Fruit fly (Drosophila melanogaster) whole organism, embryonic: ENCODE results near the gene mib1.

Experiments
- CG11398 ChIP-seq: fragments of 200-800 bp; sonication (Bioruptor generic); optimal IDR thresholded peaks from 2 replicates; lab custom pipeline; 2016; ENCODE audit warnings: missing biosample characterization, missing genetic modification characterization
- CG11723 ChIP-seq: fragments of 200-800 bp; sonication (Bioruptor generic); optimal IDR thresholded peaks from 2 replicates; lab custom pipeline; 2017; ENCODE audit warnings: missing biosample characterization, mild to moderate bottlenecking, missing genetic modification characterization
- CG12219 ChIP-seq: fragments of 200-800 bp; sonication (Bioruptor generic); optimal IDR thresholded peaks from 3 replicates; lab custom pipeline; 2018; ENCODE audit warnings: missing biosample characterization, mild to moderate bottlenecking, missing genetic modification characterization
- CG12659 ChIP-seq: fragments of 200-800 bp; sonication (Bioruptor generic); optimal IDR thresholded peaks from 3 replicates; lab custom pipeline; 2017; ENCODE audit warnings: mild to moderate bottlenecking, missing biosample characterization, missing genetic modification reagents, missing genetic modification characterization
- CG14710 ChIP-seq: fragments of 200-800 bp; sonication (Bioruptor generic); optimal IDR thresholded peaks from 3 replicates; lab custom pipeline; 2019; ENCODE audit warnings: missing biosample characterization, mild to moderate bottlenecking, missing genetic modification characterization, moderate library complexity
- CG15514 ChIP-seq: fragments of 200-800 bp; sonication (Bioruptor generic); optimal IDR thresholded peaks from 3 replicates; lab custom pipeline; 2017; ENCODE audit warnings: missing biosample characterization, missing genetic modification characterization, mild to moderate bottlenecking, moderate library complexity, missing genetic modification reagents
- CG16779 ChIP-seq: fragments of 200-800 bp; sonication (Bioruptor generic); IDR thresholded peaks from 2 replicates; pipeline ENCODE4 v1.3.6; 2022; ENCODE audit warnings: missing biosample characterization, missing genetic modification characterization
- CG17385 ChIP-seq: fragments of 200-800 bp; sonication (Bioruptor generic); optimal IDR thresholded peaks from 3 replicates; lab custom pipeline; 2018; ENCODE audit warnings: missing biosample characterization, mild to moderate bottlenecking, missing genetic modification characterization
- CG2116 ChIP-seq: fragments of 200-800 bp; sonication (Bioruptor generic); optimal IDR thresholded peaks from 3 replicates; lab custom pipeline; 2018; ENCODE audit warnings: missing biosample characterization, mild to moderate bottlenecking, missing genetic modification characterization
- CG31365 ChIP-seq: fragments of 200-800 bp; sonication (Bioruptor generic); optimal IDR thresholded peaks from 2 replicates; lab custom pipeline; 2018; ENCODE audit warnings: missing biosample characterization, mild to moderate bottlenecking, missing genetic modification characterization
- CG7745 ChIP-seq: fragments of 200-800 bp; sonication (Bioruptor generic); optimal IDR thresholded peaks from 2 replicates; lab custom pipeline; 2018; ENCODE audit warnings: missing biosample characterization, mild to moderate bottlenecking, missing genetic modification characterization, moderate library complexity
- CG7839 ChIP-seq: fragments of 200-800 bp; sonication (Bioruptor generic); optimal IDR thresholded peaks from 3 replicates; lab custom pipeline; 2018; ENCODE audit warnings: missing biosample characterization, mild to moderate bottlenecking, missing genetic modification characterization, moderate library complexity
- CG8388 ChIP-seq: fragments of 200-800 bp; sonication (Bioruptor generic); optimal IDR thresholded peaks from 2 replicates; lab custom pipeline; 2019; ENCODE audit warnings: missing biosample characterization, mild to moderate bottlenecking, missing genetic modification characterization, moderate library complexity
- CG9727 ChIP-seq: fragments of 200-800 bp; sonication (Bioruptor generic); optimal IDR thresholded peaks from 3 replicates; lab custom pipeline; 2017; ENCODE audit warnings: missing biosample characterization, mild to moderate bottlenecking, missing genetic modification characterization
- CrebB ChIP-seq: fragments of 200-800 bp; sonication (Bioruptor generic); optimal IDR thresholded peaks from 3 replicates; lab custom pipeline; 2018; ENCODE audit warnings: missing biosample characterization, mild to moderate bottlenecking, missing genetic modification characterization
- Dfd ChIP-seq, 2 experiments: fragments of >200 bp; optimal IDR thresholded peaks; 2 replicates each; lab custom pipeline; 2017; ENCODE audit warnings: missing biosample characterization in 2 of 2, missing genetic modification characterization in 2 of 2
- Dip2 ChIP-seq: fragments of 200-800 bp; sonication (Bioruptor generic); IDR thresholded peaks from 2 replicates; pipeline ENCODE4 v1.3.6; 2022; ENCODE audit warnings: missing biosample characterization, missing genetic modification characterization
- Fer2 ChIP-seq: fragments of 200-800 bp; sonication (Bioruptor generic); optimal IDR thresholded peaks from 2 replicates; lab custom pipeline; 2018; ENCODE audit warnings: missing biosample characterization, mild to moderate bottlenecking, missing genetic modification characterization, moderate library complexity
- Hr78 ChIP-seq, 2 experiments: fragments of 200-800 bp in 1 of 2; fragments of >200 bp in 1 of 2; sonication (Bioruptor generic) in 1 of 2; optimal IDR thresholded peaks; 2 replicates each; lab custom pipeline; 2017 to 2019; ENCODE audit warnings: missing biosample characterization in 2 of 2, missing genetic modification characterization in 2 of 2, mild to moderate bottlenecking in 1 of 2, moderate library complexity in 1 of 2
- Lim3 ChIP-seq: fragments of 200-800 bp; sonication (Bioruptor generic); IDR thresholded peaks from 2 replicates; pipeline ENCODE4 v1.3.6; 2022; ENCODE audit warnings: missing biosample characterization, missing genetic modification characterization
- Meics ChIP-seq: fragments of 200-800 bp; sonication (Bioruptor generic); optimal IDR thresholded peaks from 2 replicates; lab custom pipeline; 2017; ENCODE audit warnings: missing biosample characterization, mild to moderate bottlenecking, missing genetic modification characterization
- Oli ChIP-seq: fragments of 200-800 bp; sonication (Bioruptor generic); optimal IDR thresholded peaks from 2 replicates; lab custom pipeline; 2018; ENCODE audit warnings: missing biosample characterization, mild to moderate bottlenecking, missing genetic modification characterization, moderate library complexity
- Tbp ChIP-seq: fragments of >200 bp; optimal IDR thresholded peaks from 2 replicates; lab custom pipeline; 2018; ENCODE audit warnings: missing biosample characterization, missing genetic modification characterization
- YL-1 ChIP-seq: fragments of 200-800 bp; sonication (Bioruptor generic); optimal IDR thresholded peaks from 3 replicates; lab custom pipeline; 2017; ENCODE audit warnings: missing biosample characterization, mild to moderate bottlenecking, missing genetic modification characterization
- ab ChIP-seq: fragments of 200-800 bp; sonication (Bioruptor generic); optimal IDR thresholded peaks from 2 replicates; lab custom pipeline; 2016; ENCODE audit warnings: missing biosample characterization, missing genetic modification characterization
- chm ChIP-seq: fragments of 200-800 bp; sonication (Bioruptor generic); IDR thresholded peaks from 2 replicates; pipeline ENCODE4 v1.3.6; 2022; ENCODE audit warnings: missing biosample characterization, missing genetic modification characterization
- crc ChIP-seq: fragments of 200-800 bp; sonication (Bioruptor generic); optimal IDR thresholded peaks from 2 replicates; lab custom pipeline; 2016; ENCODE audit warnings: missing biosample characterization, missing genetic modification characterization
- dysf ChIP-seq: fragments of 200-800 bp; sonication (Bioruptor generic); IDR thresholded peaks from 3 replicates; pipeline ENCODE4 v1.3.6; 2022; ENCODE audit warnings: missing biosample characterization, missing genetic modification characterization
- eyg ChIP-seq: fragments of 200-800 bp; sonication (Bioruptor generic); optimal IDR thresholded peaks from 3 replicates; lab custom pipeline; 2016; ENCODE audit warnings: missing biosample characterization, missing genetic modification characterization
- fu2 ChIP-seq: fragments of 200-800 bp; sonication (Bioruptor generic); optimal IDR thresholded peaks from 2 replicates; lab custom pipeline; 2016; ENCODE audit warnings: missing biosample characterization, missing genetic modification characterization
- gem ChIP-seq: fragments of 200-800 bp; sonication (Bioruptor generic); optimal IDR thresholded peaks from 2 replicates; lab custom pipeline; 2019; ENCODE audit warnings: missing biosample characterization, mild to moderate bottlenecking, missing genetic modification characterization, moderate library complexity
- gfzf ChIP-seq: fragments of 200-800 bp; sonication (Bioruptor generic); optimal IDR thresholded peaks from 2 replicates; lab custom pipeline; 2016; ENCODE audit warnings: missing biosample characterization, mild to moderate bottlenecking, missing genetic modification characterization, moderate library complexity
- jigr1 ChIP-seq: fragments of 200-800 bp; sonication (Bioruptor generic); IDR thresholded peaks from 3 replicates; pipeline ENCODE4 v1.3.6; 2022; ENCODE audit warnings: missing biosample characterization, missing genetic modification characterization
- jing ChIP-seq: fragments of 200-800 bp; sonication (Bioruptor generic); optimal IDR thresholded peaks from 2 replicates; lab custom pipeline; 2018; ENCODE audit warnings: missing biosample characterization, mild to moderate bottlenecking, missing genetic modification characterization
- ken ChIP-seq: fragments of 200-800 bp; sonication (Bioruptor generic); IDR thresholded peaks from 3 replicates; pipeline ENCODE4 v1.3.6; 2022; ENCODE audit warnings: missing biosample characterization, missing genetic modification characterization
- mirr ChIP-seq: fragments of 200-800 bp; sonication (Bioruptor generic); optimal IDR thresholded peaks from 3 replicates; lab custom pipeline; 2018; ENCODE audit warnings: missing biosample characterization, mild to moderate bottlenecking, missing genetic modification characterization
- nerfin-2 ChIP-seq: fragments of 200-800 bp; sonication (Bioruptor generic); IDR thresholded peaks from 2 replicates; pipeline ENCODE4 v1.3.6; 2022; ENCODE audit warnings: missing biosample characterization, missing genetic modification characterization; ENCODE audit not compliant: partially characterized antibody
- oc ChIP-seq: fragments of 200-800 bp; sonication (Bioruptor generic); optimal IDR thresholded peaks from 2 replicates; lab custom pipeline; 2018; ENCODE audit warnings: missing biosample characterization, mild to moderate bottlenecking, missing genetic modification characterization, moderate library complexity
- otp ChIP-seq: fragments of 200-800 bp; sonication (Bioruptor generic); IDR thresholded peaks from 3 replicates; pipeline ENCODE4, ENCODE4 v1.3.6; 2022; ENCODE audit warnings: missing biosample characterization, missing genetic modification characterization
- phol ChIP-seq: fragments of 200-800 bp; sonication (Bioruptor generic); optimal IDR thresholded peaks from 3 replicates; lab custom pipeline; 2018; ENCODE audit warnings: missing biosample characterization, mild to moderate bottlenecking, missing genetic modification characterization, moderate library complexity
- pros ChIP-seq: fragments of 200-800 bp; sonication (Bioruptor generic); optimal IDR thresholded peaks from 3 replicates; lab custom pipeline; 2019; ENCODE audit warnings: missing biosample characterization, mild to moderate bottlenecking, missing genetic modification characterization, moderate library complexity
- ranshi ChIP-seq: fragments of 200-800 bp; sonication (Bioruptor generic); IDR thresholded peaks from 2 replicates; pipeline ENCODE4 v1.3.6; 2022; ENCODE audit warnings: missing biosample characterization, missing genetic modification characterization
- scrt ChIP-seq: fragments of 200-800 bp; sonication (Bioruptor generic); optimal IDR thresholded peaks from 2 replicates; lab custom pipeline; 2018; ENCODE audit warnings: missing biosample characterization, mild to moderate bottlenecking, missing genetic modification characterization, moderate library complexity
- shn ChIP-seq: fragments of 200-800 bp; sonication (Bioruptor generic); optimal IDR thresholded peaks from 3 replicates; lab custom pipeline; 2016; ENCODE audit warnings: missing biosample characterization, missing genetic modification characterization
- slp2 ChIP-seq: fragments of 200-800 bp; sonication (Bioruptor generic); optimal IDR thresholded peaks from 2 replicates; lab custom pipeline; 2016; ENCODE audit warnings: missing biosample characterization, missing genetic modification characterization
- so ChIP-seq: fragments of 200-800 bp; sonication (Bioruptor generic); IDR thresholded peaks from 3 replicates; pipeline ENCODE4 v1.3.6; 2022; ENCODE audit warnings: missing biosample characterization, missing genetic modification characterization
- tna ChIP-seq: fragments of 200-800 bp; sonication (Bioruptor generic); IDR thresholded peaks from 2 replicates; pipeline ENCODE4 v1.3.6; 2022; ENCODE audit warnings: missing biosample characterization, missing genetic modification characterization; ENCODE audit not compliant: partially characterized antibody
- trem ChIP-seq: fragments of 200-800 bp; optimal IDR thresholded peaks from 3 replicates; lab custom pipeline; 2019; ENCODE audit warnings: missing biosample characterization, mild to moderate bottlenecking, missing genetic modification characterization, moderate library complexity
- trh ChIP-seq: fragments of 200-800 bp; sonication (Bioruptor generic); optimal IDR thresholded peaks from 2 replicates; lab custom pipeline; 2016; ENCODE audit warnings: missing biosample characterization, missing genetic modification characterization
- zen ChIP-seq: fragments of 200-800 bp; sonication (Bioruptor generic); optimal IDR thresholded peaks from 3 replicates; lab custom pipeline; 2018; ENCODE audit warnings: missing biosample characterization, mild to moderate bottlenecking, missing genetic modification characterization, moderate library complexity

Gene mib1

DNA sequence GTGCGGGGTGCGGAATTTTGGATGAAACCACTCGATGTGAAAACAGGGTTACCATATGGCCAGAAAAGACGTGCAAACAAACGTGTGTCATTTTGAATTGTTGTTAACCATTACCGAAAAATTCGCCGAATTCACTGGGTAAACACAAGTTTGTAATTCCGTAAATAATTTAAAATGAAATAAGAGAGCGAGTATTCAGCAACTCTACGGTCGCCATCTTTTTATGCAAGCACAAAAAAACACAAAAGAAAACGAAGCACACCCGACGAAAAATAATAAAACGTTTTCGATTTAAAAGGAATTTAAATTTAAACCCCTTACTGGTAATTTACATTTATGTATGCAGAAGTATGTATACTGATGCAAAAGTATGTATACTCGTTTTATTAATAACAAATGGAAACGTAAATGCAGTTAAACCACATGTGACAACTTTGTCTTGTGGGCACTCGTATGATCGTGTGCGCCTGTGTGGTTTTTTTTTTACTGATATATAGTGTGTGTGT lies 34.3 kb upstream of the mib1 start (continued):
- TF ChIP-seq CG12659 (GFP tag; lab: Kevin White, UChicago) (peak; percentile 96), otp (GFP tag; lab: Robert Waterston, UW) (peak; percentile 85), so (peak; percentile 92), slp2 (GFP tag; lab: Kevin White, UChicago) (peak; percentile 88), Hr78 (GFP tag; optimal IDR thresholded peaks at IDR 0.05; lab: Kevin White, UChicago) (peak in 1 of 2 experiments; percentile 72), Lim3 (peak; percentile 69; the same call in 1 of the 2 replicates), dysf (GFP tag; lab: Robert Waterston, UW) (peak; percentile 95), CG2116 (GFP tag; lab: Kevin White, UChicago) (peak; percentile 67), chm (GFP tag; lab: Robert Waterston, UW) (peak; percentile 94), CG17385 (GFP tag; lab: Kevin White, UChicago) (peak; percentile 94), CG31365 (peak; percentile 73), CG16779 (GFP tag; lab: Robert Waterston, UW) (peak; percentile 75; the same call in 1 of the 2 replicates), jigr1 (0 out of 3 replicates have a peak, but pooled peaks have one; percentile 48), CG14710 (peak; percentile 90), CG9727 (GFP tag; lab: Kevin White, UChicago) (peak; percentile 92), fu2 (GFP tag; lab: Kevin White, UChicago) (peak; percentile 87), trem (tag; lab: Kevin White, UChicago) (peak; percentile 92), CG15514 (GFP tag; lab: Kevin White, UChicago) (peak; percentile 81), ab (GFP tag; lab: Kevin White, UChicago) (peak; percentile 77), zen (tag; lab: Kevin White, UChicago) (peak; percentile 92), CG7745 (tag; lab: Kevin White, UChicago) (peak; percentile 71), eyg (peak; percentile 88), nerfin-2 (GFP tag; lab: Robert Waterston, UW) (no peak), Tbp (GFP tag; lab: Kevin White, UChicago) (no peak), mirr (peak; percentile 85), Oli (tag; lab: Kevin White, UChicago) (peak; percentile 93), crc (GFP tag; lab: Kevin White, UChicago) (peak; percentile 91), jing (GFP tag; lab: Kevin White, UChicago) (peak; percentile 78), trh (GFP tag; lab: Kevin White, UChicago) (peak; percentile 85), oc (tag; lab: Kevin White, UChicago) (peak; percentile 94), CrebB (tag; lab: Kevin White, UChicago) (peak; percentile 94), phol (peak; percentile 96), CG11723 (GFP tag; lab: Kevin White, UChicago) (peak; percentile 87), ranshi (GFP tag; lab: Robert Waterston, UW) (peak; percentile 90), CG8388 (GFP tag; lab: Kevin White, UChicago) (peak; percentile 96), CG7839 (tag; lab: Kevin White, UChicago) (peak; percentile 94), Dip2 (no peak), CG11398 (GFP tag; lab: Kevin White, UChicago) (peak; percentile 77), tna (no peak), pros (GFP tag; lab: Kevin White, UChicago) (peak; percentile 48), shn (GFP tag; lab: Kevin White, UChicago) (peak; percentile 75), scrt (peak; percentile 91), CG12219 (peak; percentile 94), Meics (GFP tag; lab: Kevin White, UChicago) (peak; percentile 93), Dfd (GFP tag; optimal IDR thresholded peaks at IDR 0.05; lab: Kevin White, UChicago) (no peak), Fer2 (peak; percentile 87), gem (tag; lab: Kevin White, UChicago) (peak; percentile 95), gfzf (GFP tag; lab: Kevin White, UChicago) (no peak), YL-1 (GFP tag; lab: Kevin White, UChicago) (peak; percentile 87), ken (GFP tag; lab: Robert Waterston, UW) (peak; percentile 85)
